Fruit fly (Drosophila melanogaster) whole organism, pupa: ENCODE data around the gene Spn28B.

Experiments
- CG10348 ChIP-seq: fragments of 200-800 bp; sonication (Bioruptor generic); IDR thresholded peaks from 2 replicates; pipeline ENCODE4 v1.3.6; 2022; ENCODE audit warnings: missing biosample characterization, missing genetic modification characterization
- CG12605 ChIP-seq: fragments of 200-800 bp; sonication (Bioruptor generic); IDR thresholded peaks from 2 replicates; pipeline ENCODE4 v1.3.6; 2022; ENCODE audit warnings: missing biosample characterization, missing genetic modification characterization
- CG13204 ChIP-seq: fragments of 200-800 bp; sonication (Bioruptor generic); optimal IDR thresholded peaks from 2 replicates; lab custom pipeline; 2018; ENCODE audit warnings: missing biosample characterization, mild to moderate bottlenecking, missing genetic modification characterization, moderate library complexity
- CG14655 ChIP-seq: fragments of 200-800 bp; sonication (Bioruptor generic); optimal IDR thresholded peaks from 3 replicates; lab custom pipeline; 2017; ENCODE audit warnings: mild to moderate bottlenecking, missing biosample characterization, missing genetic modification reagents, missing genetic modification characterization
- CG15710 ChIP-seq: fragments of 200-800 bp; sonication (Bioruptor generic); optimal IDR thresholded peaks from 2 replicates; lab custom pipeline; 2018; ENCODE audit warnings: missing biosample characterization, mild to moderate bottlenecking, missing genetic modification characterization, moderate library complexity
- CG17806 ChIP-seq: fragments of 200-800 bp; sonication (Bioruptor generic); optimal IDR thresholded peaks from 2 replicates; lab custom pipeline; 2018; ENCODE audit warnings: missing biosample characterization, mild to moderate bottlenecking, missing genetic modification characterization, moderate library complexity
- CG32121 ChIP-seq: fragments of 200-800 bp; sonication (Bioruptor generic); IDR thresholded peaks from 2 replicates; pipeline ENCODE4 v1.3.6; 2022; ENCODE audit warnings: missing biosample characterization, missing genetic modification characterization
- CG34367 ChIP-seq: fragments of 200-800 bp; sonication (Bioruptor generic); optimal IDR thresholded peaks from 2 replicates; lab custom pipeline; 2018; ENCODE audit warnings: missing biosample characterization, mild to moderate bottlenecking, missing genetic modification characterization
- CG4496 ChIP-seq: fragments of 200-800 bp; sonication (Bioruptor generic); IDR thresholded peaks from 3 replicates; pipeline ENCODE4 v1.3.6; 2022; ENCODE audit warnings: missing biosample characterization, missing genetic modification characterization
- CG8159 ChIP-seq: fragments of 200-800 bp; sonication (Bioruptor generic); optimal IDR thresholded peaks from 3 replicates; lab custom pipeline; 2018; ENCODE audit warnings: missing biosample characterization, mild to moderate bottlenecking, missing genetic modification characterization, moderate library complexity
- CG8301 ChIP-seq: fragments of 200-800 bp; sonication (Bioruptor generic); optimal IDR thresholded peaks from 2 replicates; lab custom pipeline; 2018; ENCODE audit warnings: missing biosample characterization, mild to moderate bottlenecking, missing genetic modification characterization
- CG9948 ChIP-seq: fragments of 200-800 bp; sonication (Bioruptor generic); optimal IDR thresholded peaks from 2 replicates; lab custom pipeline; 2018; ENCODE audit warnings: missing biosample characterization, mild to moderate bottlenecking, missing genetic modification characterization, moderate library complexity
- D1 ChIP-seq: fragments of 200-800 bp; sonication (Bioruptor generic); optimal IDR thresholded peaks from 2 replicates; lab custom pipeline; 2018; ENCODE audit warnings: missing biosample characterization, mild to moderate bottlenecking, missing genetic modification characterization, moderate library complexity
- EcR ChIP-seq: fragments of 200-800 bp; sonication (Bioruptor generic); optimal IDR thresholded peaks from 3 replicates; lab custom pipeline; 2019; ENCODE audit warnings: missing biosample characterization, missing genetic modification characterization, mild to moderate bottlenecking, moderate library complexity, missing genetic modification reagents
- Ets98B ChIP-seq: fragments of 200-800 bp; sonication (Bioruptor generic); IDR thresholded peaks from 2 replicates; pipeline ENCODE4 v1.3.6; 2022; ENCODE audit warnings: missing biosample characterization, missing genetic modification characterization
- Pif1A ChIP-seq: fragments of 200-800 bp; sonication (Bioruptor generic); optimal IDR thresholded peaks from 3 replicates; lab custom pipeline; 2016; ENCODE audit warnings: missing biosample characterization, missing genetic modification characterization
- Pif1B ChIP-seq: fragments of 200-800 bp; sonication (Bioruptor generic); optimal IDR thresholded peaks from 3 replicates; lab custom pipeline; 2016; ENCODE audit warnings: missing biosample characterization, missing genetic modification characterization
- Snoo ChIP-seq: fragments of 200-800 bp; sonication (Bioruptor generic); optimal IDR thresholded peaks from 3 replicates; lab custom pipeline; 2017; ENCODE audit warnings: missing biosample characterization, mild to moderate bottlenecking, missing genetic modification characterization, inconsistent platforms
- fd96Ca ChIP-seq: fragments of 200-800 bp; sonication (Bioruptor generic); IDR thresholded peaks from 3 replicates; pipeline ENCODE4 v1.3.6; 2022; ENCODE audit warnings: missing biosample characterization, missing genetic modification characterization
- gl ChIP-seq: fragments of 200-800 bp; sonication (Bioruptor generic); optimal IDR thresholded peaks from 2 replicates; lab custom pipeline; 2018; ENCODE audit warnings: missing biosample characterization, mild to moderate bottlenecking, missing genetic modification characterization
- rn ChIP-seq: fragments of 200-800 bp; sonication (Bioruptor generic); IDR thresholded peaks from 2 replicates; pipeline ENCODE4 v1.3.6; 2022; ENCODE audit warnings: missing biosample characterization, missing genetic modification characterization

The Spn28B gene

dm6 chr2L:7570529-7570928 is 11.2 kb upstream of the Spn28B start:
- TF ChIP-seq CG12605 (GFP tag; lab: Robert Waterston, UW) (no peak), rn (no peak), Ets98B (no peak), CG15710 (tag; lab: Kevin White, UChicago) (no peak), CG10348 (GFP tag; lab: Robert Waterston, UW) (no peak)

DNA sequence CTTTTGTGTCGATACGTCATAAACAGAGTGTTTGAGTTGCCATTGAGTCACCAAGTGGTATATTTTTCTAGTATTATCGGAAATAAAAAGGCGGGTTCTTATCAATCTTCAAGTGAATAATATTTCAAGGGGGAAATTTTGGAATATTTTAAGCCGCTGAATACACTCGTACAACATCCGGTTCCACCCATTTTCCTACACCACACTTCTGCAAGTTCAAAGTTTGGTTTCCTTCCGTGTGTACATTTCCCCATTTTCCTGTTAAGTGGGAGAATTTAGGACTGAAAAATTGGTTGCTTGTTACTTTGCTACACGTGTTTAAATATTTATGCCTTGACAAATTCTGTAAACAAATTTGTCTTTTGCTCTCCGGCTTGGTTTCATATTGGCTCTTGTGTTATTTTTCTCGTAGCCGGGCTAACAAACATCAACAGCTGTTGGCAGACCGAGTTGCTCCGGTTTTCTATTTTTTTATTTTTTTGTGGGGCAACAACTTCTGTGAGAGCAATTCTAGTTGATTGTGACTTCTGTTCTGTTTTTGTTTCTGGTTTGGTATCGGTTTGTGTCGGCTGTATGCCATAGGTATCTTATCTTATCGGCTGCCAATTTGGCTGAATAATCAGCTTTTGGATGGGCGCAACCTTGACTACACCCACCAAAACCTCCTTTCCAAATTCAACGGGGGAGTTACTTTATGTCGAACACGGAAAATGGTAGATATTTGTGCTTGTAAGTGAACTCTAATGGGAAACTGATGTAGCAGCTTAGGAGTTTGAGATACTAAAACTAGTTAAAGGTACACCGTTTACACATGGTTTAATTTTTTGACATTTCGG is 9.8 kb upstream of the Spn28B start:
- TF ChIP-seq fd96Ca (GFP tag; lab: Robert Waterston, UW) (no peak), Snoo (tag; lab: Kevin White, UChicago) (no peak), CG15710 (tag; lab: Kevin White, UChicago) (no peak), CG9948 (no peak), EcR (GFP tag; lab: Kevin White, UChicago) (no peak), Pif1A (no peak), CG12605 (GFP tag; lab: Robert Waterston, UW) (no peak), CG4496 (GFP tag; lab: Robert Waterston, UW) (no peak), rn (no peak), CG13204 (GFP tag; lab: Kevin White, UChicago) (no peak)
- TF ChIP-seq, all 21 proteins: peak for 0

DNA sequence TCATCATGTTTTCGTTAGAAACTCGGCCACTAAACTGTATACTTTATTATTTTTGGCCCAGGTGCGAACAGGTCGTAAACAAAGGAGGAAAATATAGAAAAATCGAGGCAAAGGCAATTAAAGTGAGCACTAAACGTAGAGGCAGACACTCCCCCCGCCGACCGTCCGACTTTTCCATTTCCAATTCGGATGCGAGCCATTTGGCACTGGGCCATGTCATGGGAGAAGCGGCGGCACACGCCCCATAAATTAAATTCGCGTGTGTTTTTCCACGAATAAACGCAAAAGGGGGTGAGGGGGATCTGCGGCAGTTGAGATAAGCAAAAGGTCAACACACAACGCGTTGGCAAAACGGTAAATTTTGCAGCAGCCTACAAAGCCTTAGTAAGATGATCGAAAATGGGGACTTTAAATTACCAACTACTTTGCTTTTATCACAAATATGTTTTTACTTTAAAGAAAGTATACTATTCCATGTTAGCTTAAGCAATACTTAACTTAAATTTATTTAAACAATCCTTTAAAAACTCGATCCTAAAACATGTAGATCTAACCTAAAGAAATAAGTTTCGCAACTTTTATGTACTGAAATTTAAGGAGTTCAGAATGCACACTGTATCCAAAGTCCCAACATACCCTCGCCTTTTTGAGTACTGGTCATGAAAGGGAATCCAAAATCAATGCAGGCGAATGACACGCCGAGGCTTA is 8.7 kb upstream of the Spn28B start:
- TF ChIP-seq Ets98B = no peak
- no peak for TF ChIP-seq rn
- TF ChIP-seq CG8159 (tag; lab: Kevin White, UChicago) = peak; percentile 18
- peak; percentile 8 for TF ChIP-seq CG14655 (GFP tag; lab: Kevin White, UChicago)
- TF ChIP-seq CG32121 (GFP tag; lab: Robert Waterston, UW) = peak; percentile 75
- TF ChIP-seq CG8301 (tag; lab: Kevin White, UChicago) = no peak
- no peak for TF ChIP-seq fd96Ca (GFP tag; lab: Robert Waterston, UW)
- no peak for TF ChIP-seq CG12605 (GFP tag; lab: Robert Waterston, UW)

dm6 chr2L:7573547-7573870 is 8.2 kb upstream of the Spn28B start:
- TF ChIP-seq CG4496 (GFP tag; lab: Robert Waterston, UW) = no peak
- TF ChIP-seq EcR (GFP tag; lab: Kevin White, UChicago) = peak; percentile 95
- TF ChIP-seq CG8301 (tag; lab: Kevin White, UChicago) = no peak
- no peak for TF ChIP-seq CG34367 (tag; lab: Kevin White, UChicago)
- no peak for TF ChIP-seq CG14655 (GFP tag; lab: Kevin White, UChicago)
- no peak for TF ChIP-seq CG32121 (GFP tag; lab: Robert Waterston, UW)
- peak; percentile 73 for TF ChIP-seq Snoo (tag; lab: Kevin White, UChicago)
- no peak for TF ChIP-seq CG8159 (tag; lab: Kevin White, UChicago)
- no peak for TF ChIP-seq fd96Ca (GFP tag; lab: Robert Waterston, UW)
- TF ChIP-seq Pif1A = no peak
- no peak for TF ChIP-seq Ets98B
- TF ChIP-seq CG10348 (GFP tag; lab: Robert Waterston, UW) = no peak
- TF ChIP-seq Pif1B (GFP tag; lab: Kevin White, UChicago) = no peak
- peak; percentile 50 for TF ChIP-seq gl (tag; lab: Kevin White, UChicago)
- TF ChIP-seq CG17806 (tag; lab: Kevin White, UChicago) = no peak
- TF ChIP-seq D1 (tag; lab: Kevin White, UChicago) = no peak
- TF ChIP-seq, all 21 proteins: peak for 3

DNA sequence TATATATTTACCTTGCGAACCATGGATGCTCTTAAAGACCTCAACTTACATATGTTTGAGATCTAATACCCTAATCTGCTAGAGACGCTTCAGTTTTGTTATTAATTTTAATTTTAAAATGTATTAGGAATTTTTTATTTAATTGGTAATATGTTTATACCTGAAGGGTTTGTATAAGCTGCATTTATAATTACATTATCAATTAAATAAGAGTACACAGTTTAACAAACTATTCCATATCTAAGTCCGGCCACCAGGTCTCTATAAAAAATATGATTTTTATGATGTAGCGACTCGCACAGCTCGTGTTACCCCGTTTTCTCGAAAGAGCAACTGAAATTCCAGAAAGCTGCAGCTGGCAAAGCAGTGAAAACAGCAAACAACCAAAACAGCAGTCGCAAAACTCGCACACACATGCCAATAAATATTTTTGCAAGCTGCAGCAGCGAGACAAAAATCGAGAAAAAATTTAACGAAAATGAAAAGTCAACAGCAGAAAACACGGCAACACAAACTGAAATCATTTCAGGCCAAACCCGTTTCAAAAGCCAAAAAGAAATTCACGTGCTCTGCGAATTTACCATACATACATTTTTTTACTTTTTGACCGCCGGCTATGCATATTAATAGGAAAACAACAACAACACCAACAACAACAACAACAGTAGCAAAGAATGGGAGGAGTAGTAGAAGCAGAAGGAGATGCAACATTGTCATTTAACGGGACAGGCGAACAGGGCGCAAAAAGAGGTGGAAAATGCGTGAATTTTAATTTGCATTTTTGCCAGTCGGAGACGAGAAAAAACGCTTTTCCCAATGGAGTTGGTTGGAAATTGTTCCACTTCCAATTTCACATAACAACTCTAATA is 7.2 kb upstream of the Spn28B start:
- TF ChIP-seq Pif1A (no peak), Ets98B (peak; percentile 21; the same call in 1 of the 2 replicates), Snoo (tag; lab: Kevin White, UChicago) (peak; percentile 68), gl (tag; lab: Kevin White, UChicago) (no peak), CG34367 (tag; lab: Kevin White, UChicago) (no peak), fd96Ca (GFP tag; lab: Robert Waterston, UW) (no peak; the same call in 2 of the 3 replicates), CG4496 (GFP tag; lab: Robert Waterston, UW) (peak; percentile 53; the same call in 2 of the 3 replicates), CG17806 (tag; lab: Kevin White, UChicago) (no peak), Pif1B (GFP tag; lab: Kevin White, UChicago) (peak; percentile 17), rn (no peak), CG8159 (tag; lab: Kevin White, UChicago) (peak; percentile 34), CG12605 (GFP tag; lab: Robert Waterston, UW) (no peak), D1 (tag; lab: Kevin White, UChicago) (no peak), CG15710 (tag; lab: Kevin White, UChicago) (peak; percentile 6), CG32121 (GFP tag; lab: Robert Waterston, UW) (no peak), EcR (GFP tag; lab: Kevin White, UChicago) (peak; percentile 4), CG14655 (GFP tag; lab: Kevin White, UChicago) (peak; percentile 38), CG10348 (GFP tag; lab: Robert Waterston, UW) (no peak), CG9948 (no peak), CG8301 (tag; lab: Kevin White, UChicago) (no peak), CG13204 (GFP tag; lab: Kevin White, UChicago) (no peak)
